Worm (Caenorhabditis elegans): ENCODE data around the gene acer-1.

acer-1 gene

DNA sequence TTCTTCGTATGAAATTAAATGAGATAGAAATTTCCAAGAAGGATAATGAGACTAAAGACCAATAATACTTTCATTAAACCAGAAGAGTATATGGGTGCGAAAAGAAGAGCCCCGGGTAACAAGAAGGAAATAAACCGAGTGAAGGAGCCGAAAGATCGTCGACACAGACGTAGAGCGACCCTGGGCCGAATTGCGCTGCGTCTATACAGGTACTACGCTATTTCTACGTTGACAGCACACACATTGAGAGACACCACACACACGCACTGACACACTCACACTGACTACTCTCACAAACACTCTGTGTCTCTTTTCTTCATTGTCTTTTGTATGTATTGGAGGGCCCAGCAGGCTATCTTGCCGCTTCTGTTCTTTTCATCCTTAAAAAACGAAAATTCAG, 31.4 kb downstream of the acer-1 start:
- TF ChIP-seq dmd-6 (GFP tag; IDR thresholded peaks at IDR 0.05), result peak; percentile 46; the same call in 1 of the 2 replicates
- peak; percentile 60 for TF ChIP-seq hlh-11 (tag; optimal IDR thresholded peaks at IDR 0.05)
- no peak for TF ChIP-seq dmd-8 (GFP tag; IDR thresholded peaks at IDR 0.05)
- peak; percentile 35 for TF ChIP-seq nhr-25 (tag; optimal IDR thresholded peaks at IDR 0.05; ENCODE audit: borderline replicate concordance, insufficient read depth)
- TF ChIP-seq pqm-1 (tag; optimal IDR thresholded peaks at IDR 0.05), result peak; percentile 34
- TF ChIP-seq F44E2.7 (GFP tag; IDR thresholded peaks at IDR 0.05), result 0 out of 2 replicates have a peak, but pooled peaks have one; percentile 16
- peak; percentile 84 for TF ChIP-seq nhr-28 (tag; optimal IDR thresholded peaks at IDR 0.05)
- peak; percentile 10 for TF ChIP-seq ztf-7 (tag; optimal IDR thresholded peaks at IDR 0.05)
- TF ChIP-seq nhr-41 (GFP tag; IDR thresholded peaks at IDR 0.05), result 0 out of 2 replicates have a peak, but pooled peaks have one; percentile 16
- no peak for TF ChIP-seq zfp-2 (tag; optimal IDR thresholded peaks at IDR 0.05)
- peak; percentile 53 for TF ChIP-seq mxl-3 (GFP tag; optimal IDR thresholded peaks at IDR 0.05)
- peak; percentile 24 for TF ChIP-seq dve-1 (tag; optimal IDR thresholded peaks at IDR 0.05; ENCODE audit: insufficient read depth)
- peak; percentile 71 for TF ChIP-seq hmg-1.1 (GFP tag; IDR thresholded peaks at IDR 0.05)
- peak; percentile 2 for TF ChIP-seq nhr-6 (tag; optimal IDR thresholded peaks at IDR 0.05)
- TF ChIP-seq mes-2 (tag; optimal IDR thresholded peaks at IDR 0.05; ENCODE audit: poor library complexity, severe bottlenecking), result peak; percentile 74
- TF ChIP-seq rbr-2 (tag; optimal IDR thresholded peaks at IDR 0.05), result peak; percentile 17
- TF ChIP-seq madf-5 (GFP tag; IDR thresholded peaks at IDR 0.05), result no peak
- no peak for TF ChIP-seq fos-1 (tag; optimal IDR thresholded peaks at IDR 0.05)
- TF ChIP-seq hlh-30 (tag; optimal IDR thresholded peaks at IDR 0.05; ENCODE audit: insufficient read depth), result peak; percentile 4
- TF ChIP-seq dpl-1 (GFP tag; optimal IDR thresholded peaks at IDR 0.05), result peak; percentile 35
- 0 out of 2 replicates have a peak, but pooled peaks have one; percentile 13 for TF ChIP-seq pha-4 (GFP tag; IDR thresholded peaks at IDR 0.05)
- TF ChIP-seq pha-4 (tag; optimal IDR thresholded peaks at IDR 0.05), result no peak
- TF ChIP-seq lin-38 (GFP tag; IDR thresholded peaks at IDR 0.05), result no peak; the same call in 1 of the 2 replicates
- peak in 1 of 2 experiments; percentile 97 for TF ChIP-seq unc-62 (GFP tag; optimal IDR thresholded peaks at IDR 0.05 in 1 of 2)
- no peak for TF ChIP-seq unc-62 (tag; optimal IDR thresholded peaks at IDR 0.05)
- TF ChIP-seq ceh-44 (GFP tag; IDR thresholded peaks at IDR 0.05), result no peak
- TF ChIP-seq mep-1 (tag; optimal IDR thresholded peaks at IDR 0.05), result peak; percentile 53
- TF ChIP-seq daf-16 (GFP tag; optimal IDR thresholded peaks at IDR 0.05), result no peak
- peak; percentile 40 for TF ChIP-seq daf-16 (tag; optimal IDR thresholded peaks at IDR 0.05)
- TF ChIP-seq hif-1 (tag; optimal IDR thresholded peaks at IDR 0.05), result peak in 1 of 2 experiments; percentile 2
- peak in 1 of 2 experiments; percentile 32 for TF ChIP-seq lsy-2 (tag; optimal IDR thresholded peaks at IDR 0.05)

DNA sequence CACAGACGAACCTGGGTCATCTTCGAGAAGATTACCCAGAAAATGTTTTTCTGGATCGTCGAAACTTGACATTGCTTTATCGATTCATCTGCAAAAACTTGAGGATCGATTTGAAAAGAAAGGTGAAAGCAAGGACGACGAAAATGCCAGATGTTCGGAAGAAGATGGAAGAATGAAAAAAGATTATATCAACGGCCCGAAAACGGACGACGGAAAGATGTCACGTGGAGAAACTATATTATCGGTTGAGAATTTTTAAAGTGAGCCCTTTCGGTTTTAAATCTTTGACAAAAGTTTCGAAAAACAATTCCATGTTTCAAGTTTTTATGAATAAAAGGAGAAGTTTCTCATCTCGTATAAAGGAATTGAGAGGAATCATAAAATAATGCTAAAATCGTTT, 32.0 kb downstream of the acer-1 start, which contains the start of gene dnj-5:
Gene dnj-5 (minus strand): TSS at position 101 of the 400 bp plus-strand sequence.
- TF ChIP-seq daf-8 (GFP tag; IDR thresholded peaks at IDR 0.05) (no peak), saeg-2 (GFP tag; IDR thresholded peaks at IDR 0.05) (no peak), hlh-30 (tag; optimal IDR thresholded peaks at IDR 0.05; ENCODE audit: insufficient read depth) (no peak), F10B5.3 (tag; optimal IDR thresholded peaks at IDR 0.05) (no peak), aha-1 (tag) (peak; percentile 50), hif-1 (tag; optimal IDR thresholded peaks at IDR 0.05) (no peak), fkh-10 (GFP tag; optimal IDR thresholded peaks at IDR 0.05) (no peak)

- peak; percentile 11 for TF ChIP-seq lir-3 (tag; optimal IDR thresholded peaks at IDR 0.05)
- peak; percentile 73 for TF ChIP-seq Y105C5A.15 (GFP tag; IDR thresholded peaks at IDR 0.05)
- peak; percentile 38 for TF ChIP-seq F49E8.2 (tag; optimal IDR thresholded peaks at IDR 0.05; ENCODE audit: borderline replicate concordance)
- peak; percentile 82; the same call in 1 of the 2 replicates for TF ChIP-seq F44E2.7 (GFP tag; IDR thresholded peaks at IDR 0.05)
- TF ChIP-seq mdt-29 (GFP tag; IDR thresholded peaks at IDR 0.05), result peak; percentile 65; the same call in 1 of the 2 replicates
- peak; percentile 74 for TF ChIP-seq gei-8 (GFP tag; optimal IDR thresholded peaks at IDR 0.05)
- TF ChIP-seq aha-1 (tag), result peak; percentile 91
- TF ChIP-seq zfp-2 (tag; optimal IDR thresholded peaks at IDR 0.05), result no peak
- no peak for TF ChIP-seq nhr-10 (tag; optimal IDR thresholded peaks at IDR 0.05)
- TF ChIP-seq F26F4.8 (GFP tag; conservative IDR thresholded peaks at IDR 0.05), result peak; percentile 56; the same call in 1 of the 2 replicates
- peak; percentile 69 for TF ChIP-seq pha-4 (GFP tag; IDR thresholded peaks at IDR 0.05)
- no peak for TF ChIP-seq pha-4 (tag; optimal IDR thresholded peaks at IDR 0.05)
- TF ChIP-seq ztf-7 (tag; optimal IDR thresholded peaks at IDR 0.05), result peak; percentile 5
- no peak for TF ChIP-seq cey-2 (tag; optimal IDR thresholded peaks at IDR 0.05; ENCODE audit: borderline replicate concordance, insufficient read depth)
- peak; percentile 59 for TF ChIP-seq dve-1 (tag; optimal IDR thresholded peaks at IDR 0.05; ENCODE audit: insufficient read depth)
- TF ChIP-seq snpc-1.2 (GFP tag; IDR thresholded peaks at IDR 0.05), result peak; percentile 73
- TF ChIP-seq jun-1 (tag; optimal IDR thresholded peaks at IDR 0.05), result peak; percentile 16
- TF ChIP-seq nhr-77 (tag; optimal IDR thresholded peaks at IDR 0.05), result peak; percentile 56
- TF ChIP-seq hlh-11 (tag; optimal IDR thresholded peaks at IDR 0.05), result peak; percentile 71
- no peak for TF ChIP-seq snpc-4 (tag; optimal IDR thresholded peaks at IDR 0.05)
These were observed 37.1 kb downstream of the acer-1 start for ce11 chrII:6853059-6853466.

Data from whole organism, L4 larva.